Worm (Caenorhabditis elegans): ENCODE data around the gene Y49F6B.12.

Gene Y49F6B.12

ce11 chrII:3461586-3461985 lies 10.6 kb downstream of the Y49F6B.12 start, which contains the start of gene C16C8.8:
C16C8.8 (minus strand) TSS chrII:3461686.
- TF ChIP-seq C34B4.2 (tag; optimal IDR thresholded peaks at IDR 0.05), result no peak
- no peak for TF ChIP-seq mep-1 (tag; optimal IDR thresholded peaks at IDR 0.05)
- no peak for TF ChIP-seq ets-5 (GFP tag; IDR thresholded peaks at IDR 0.05)
- no peak for TF ChIP-seq nhr-28 (tag; optimal IDR thresholded peaks at IDR 0.05)
- no peak for TF ChIP-seq nhr-20 (tag; optimal IDR thresholded peaks at IDR 0.05)
- TF ChIP-seq rnt-1 (tag; optimal IDR thresholded peaks at IDR 0.05), result no peak
- no peak for TF ChIP-seq pax-3 (tag; optimal IDR thresholded peaks at IDR 0.05)
- TF ChIP-seq pqm-1 (tag; optimal IDR thresholded peaks at IDR 0.05), result no peak
- no peak for TF ChIP-seq nhr-47 (tag; optimal IDR thresholded peaks at IDR 0.05)
- TF ChIP-seq mab-9 (GFP tag; IDR thresholded peaks at IDR 0.05), result no peak
- no peak for TF ChIP-seq alr-1 (tag; optimal IDR thresholded peaks at IDR 0.05; ENCODE audit: borderline replicate concordance)
- TF ChIP-seq ceh-90 (tag; optimal IDR thresholded peaks at IDR 0.05), result no peak
- no peak for TF ChIP-seq nhr-71 (tag; optimal IDR thresholded peaks at IDR 0.05)
- no peak for TF ChIP-seq elt-3 (tag; optimal IDR thresholded peaks at IDR 0.05)

DNA sequence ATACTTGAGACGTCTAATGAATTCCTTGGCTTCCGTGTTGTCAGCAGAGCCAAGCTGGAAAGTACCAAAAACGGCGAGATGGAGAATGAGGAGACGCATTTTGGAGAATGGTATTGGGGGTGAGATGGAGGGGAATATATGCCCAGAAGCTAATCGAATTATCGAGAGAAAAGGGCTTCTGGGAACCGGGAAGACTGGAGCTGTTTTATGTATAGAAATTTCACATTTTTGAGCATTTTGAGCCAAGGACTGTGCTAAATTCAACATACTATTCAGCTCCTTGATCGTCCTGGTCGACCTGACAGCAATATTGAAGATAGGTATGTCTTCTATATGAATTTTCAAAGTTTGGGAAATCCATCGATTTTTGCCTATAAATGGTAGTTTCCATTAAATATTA lies 12.2 kb downstream of the Y49F6B.12 start, which contains the start of gene C16C8.7:
Gene C16C8.7 (minus strand): TSS at position 101 of the 400 bp plus-strand sequence.
- TF ChIP-seq rnt-1 (tag; optimal IDR thresholded peaks at IDR 0.05) (no peak), zip-4 (GFP tag; optimal IDR thresholded peaks at IDR 0.05) (no peak), nhr-20 (tag; optimal IDR thresholded peaks at IDR 0.05) (no peak), alr-1 (tag; optimal IDR thresholded peaks at IDR 0.05; ENCODE audit: borderline replicate concordance) (no peak), vab-15 (tag; optimal IDR thresholded peaks at IDR 0.05) (no peak), ceh-63 (GFP tag; optimal IDR thresholded peaks at IDR 0.05) (no peak), fkh-10 (GFP tag; optimal IDR thresholded peaks at IDR 0.05) (no peak), unc-130 (tag; optimal IDR thresholded peaks at IDR 0.05) (no peak), F16B12.6 (tag; optimal IDR thresholded peaks at IDR 0.05) (no peak)

DNA sequence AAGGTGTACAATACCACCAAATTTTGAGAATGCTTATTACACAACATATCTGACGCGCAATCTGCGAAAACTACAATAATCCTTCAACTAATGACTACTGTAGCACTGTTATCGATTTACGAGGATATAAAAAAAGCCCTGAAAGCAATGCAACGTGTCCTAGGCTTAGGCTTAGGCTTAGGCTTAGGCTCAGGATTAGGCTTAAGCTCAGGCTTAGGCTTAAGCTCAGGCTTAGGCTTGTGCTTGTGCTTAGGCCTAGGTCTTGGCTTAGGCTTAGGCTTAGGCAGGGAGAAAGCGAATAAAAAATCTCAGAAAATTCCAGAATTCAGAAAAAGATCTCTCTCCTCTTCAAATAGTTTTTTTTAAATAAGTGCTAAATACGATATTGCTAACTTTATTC lies 13.0 kb downstream of the Y49F6B.12 start:
- TF ChIP-seq pax-3 (tag; optimal IDR thresholded peaks at IDR 0.05) (no peak), hlh-17 (GFP tag; optimal IDR thresholded peaks at IDR 0.05; ENCODE audit: borderline replicate concordance) (no peak), fos-1 (tag; optimal IDR thresholded peaks at IDR 0.05) (no peak), isw-1 (GFP tag; IDR thresholded peaks at IDR 0.05) (no peak), fkh-10 (GFP tag; optimal IDR thresholded peaks at IDR 0.05) (no peak)

ce11 chrII:3458209-3458608 lies 14.0 kb downstream of the Y49F6B.12 start, which contains the start of the genes C16C8.26 and C16C8.19:
C16C8.26 (minus strand) TSS chrII:3458309.
C16C8.19 (plus strand) TSS chrII:3458487.
- TF ChIP-seq tlp-1 (tag; optimal IDR thresholded peaks at IDR 0.05) (no peak), sptf-1 (tag; optimal IDR thresholded peaks at IDR 0.05) (no peak), rnt-1 (tag; optimal IDR thresholded peaks at IDR 0.05) (no peak), nhr-84 (tag; optimal IDR thresholded peaks at IDR 0.05) (no peak), sup-37 (GFP tag; optimal IDR thresholded peaks at IDR 0.05) (no peak), mdl-1 (tag; optimal IDR thresholded peaks at IDR 0.05) (no peak)

DNA sequence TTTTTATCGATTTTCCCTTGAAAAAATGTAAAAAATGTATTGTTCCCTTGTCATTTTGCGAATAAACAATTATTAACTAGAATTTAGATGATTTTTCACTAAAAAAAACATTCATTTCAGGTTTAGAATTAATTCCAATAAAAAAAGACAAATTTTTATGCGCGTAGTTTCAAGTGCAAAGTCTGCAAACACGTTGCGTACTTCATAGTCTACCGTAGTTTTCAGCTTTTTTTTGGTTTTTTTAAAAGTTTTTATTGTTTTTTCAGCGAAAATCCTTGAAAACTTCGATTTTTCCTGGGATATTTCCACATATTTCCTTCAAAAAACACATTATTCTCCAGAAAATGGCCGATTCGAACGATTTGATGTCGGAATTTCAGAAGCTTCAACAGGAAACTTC lies 18.7 kb downstream of the Y49F6B.12 start, which contains the start of gene C16C8.11:
Gene C16C8.11 (plus strand): TSS at position 188 of the 400 bp plus-strand sequence.
- TF ChIP-seq sup-37 (GFP tag; optimal IDR thresholded peaks at IDR 0.05), result no peak
- no peak for TF ChIP-seq alr-1 (tag; optimal IDR thresholded peaks at IDR 0.05; ENCODE audit: borderline replicate concordance)
- no peak for TF ChIP-seq lin-15B (tag; optimal IDR thresholded peaks at IDR 0.05)
- TF ChIP-seq nhr-12 (tag; optimal IDR thresholded peaks at IDR 0.05), result no peak
- no peak for TF ChIP-seq nhr-11 (tag; optimal IDR thresholded peaks at IDR 0.05)
- no peak for TF ChIP-seq skn-1 (tag; optimal IDR thresholded peaks at IDR 0.05)
- no peak for TF ChIP-seq fkh-8 (tag; optimal IDR thresholded peaks at IDR 0.05)
- no peak for TF ChIP-seq ztf-4 (tag; optimal IDR thresholded peaks at IDR 0.05)
- TF ChIP-seq zip-4 (GFP tag; optimal IDR thresholded peaks at IDR 0.05), result no peak
- TF ChIP-seq aha-1 (tag; optimal IDR thresholded peaks at IDR 0.05), result no peak
- no peak for TF ChIP-seq xbp-1 (tag; optimal IDR thresholded peaks at IDR 0.05)
- no peak for TF ChIP-seq pag-3 (tag; optimal IDR thresholded peaks at IDR 0.05; ENCODE audit: borderline replicate concordance, insufficient read depth)
- TF ChIP-seq nhr-84 (tag; optimal IDR thresholded peaks at IDR 0.05), result no peak
- no peak for TF ChIP-seq ama-1 (optimal IDR thresholded peaks at IDR 0.05)
- no peak for TF ChIP-seq hpl-2 (GFP tag; optimal IDR thresholded peaks at IDR 0.05)
- no peak for TF ChIP-seq fos-1 (tag; optimal IDR thresholded peaks at IDR 0.05)
- TF ChIP-seq unc-130 (tag; optimal IDR thresholded peaks at IDR 0.05), result no peak
- no peak for TF ChIP-seq unc-62 (GFP tag; optimal IDR thresholded peaks at IDR 0.05)
- no peak for TF ChIP-seq zag-1 (tag; optimal IDR thresholded peaks at IDR 0.05)
- no peak for TF ChIP-seq efl-1 (optimal IDR thresholded peaks at IDR 0.05)
- TF ChIP-seq efl-1 (GFP tag; optimal IDR thresholded peaks at IDR 0.05 in 1 of 2), result no peak

All from whole organism, L1 larva.